Fruit fly (Drosophila melanogaster) whole organism, embryonic: Measurements from ENCODE around the gene CG33060.
A peak's percentile ranks its signal among the peaks of the same experiment; 100 is the strongest.

Source experiments
- CG1792 ChIP-seq: fragments of 200-800 bp; sonication (Bioruptor generic); optimal IDR thresholded peaks from 2 replicates; lab custom pipeline; 2016; ENCODE audit warnings: missing biosample characterization, missing genetic modification characterization
- CG32532 ChIP-seq: fragments of 200-800 bp; sonication (Bioruptor generic); IDR thresholded peaks from 2 replicates; pipeline ENCODE4 v1.3.6; 2022; ENCODE audit warnings: missing biosample characterization, missing genetic modification characterization
- CG34224 ChIP-seq: fragments of 200-800 bp; sonication (Bioruptor generic); IDR thresholded peaks from 3 replicates; pipeline ENCODE4 v1.3.6; 2022; ENCODE audit warnings: missing biosample characterization, missing genetic modification characterization; ENCODE audit not compliant: partially characterized antibody
- Chrac-16 ChIP-seq: fragments of 200-800 bp; sonication (Bioruptor generic); optimal IDR thresholded peaks from 3 replicates; lab custom pipeline; 2016; ENCODE audit warnings: missing biosample characterization, missing genetic modification characterization
- HLH4C ChIP-seq: fragments of 200-800 bp; sonication (Bioruptor generic); IDR thresholded peaks from 3 replicates; pipeline ENCODE4 v1.3.6; 2022; ENCODE audit warnings: missing biosample characterization, missing genetic modification characterization; ENCODE audit not compliant: partially characterized antibody
- croc ChIP-seq: fragments of 200-800 bp; sonication (Bioruptor generic); conservative IDR thresholded peaks from 3 replicates; pipeline ENCODE4 v1.3.6; 2022; ENCODE audit warnings: missing biosample characterization, missing genetic modification characterization
- pan ChIP-seq, 4 experiments: fragments of >200 bp in 3 of 4; fragments of 200-800 bp in 1 of 4; sonication (Bioruptor generic) in 1 of 4; optimal IDR thresholded peaks in 3 of 4; IDR thresholded peaks in 1 of 4; 2 replicates each; pipeline versions ENCODE4 v1.3.6 to Lab custom; 2017 to 2022; ENCODE audit warnings: missing biosample characterization in 2 of 4, missing genetic modification characterization in 2 of 4, mixed read lengths in 1 of 4

DNA sequence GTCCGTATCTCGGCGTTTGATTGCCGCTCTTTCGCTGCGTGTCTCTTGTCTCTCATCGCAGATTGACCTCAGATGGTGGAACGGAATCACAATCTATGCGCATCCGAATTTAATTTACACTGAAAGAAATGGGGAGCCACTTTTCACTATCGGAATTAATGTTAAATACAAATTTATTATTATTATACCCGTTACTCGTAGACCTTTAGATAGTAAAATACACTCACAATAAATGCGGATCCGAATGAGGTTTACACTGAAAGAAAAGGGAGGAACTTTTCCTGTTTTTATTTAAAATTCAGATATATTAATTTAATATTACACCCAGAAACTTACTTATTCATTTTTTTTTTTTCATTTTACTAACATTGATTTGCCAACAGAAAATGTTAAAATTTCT is 41.8 kb upstream of the CG33060 start:
- TF ChIP-seq pan (optimal IDR thresholded peaks at IDR 0.05; lab: Kevin White, UChicago) (no peak), pan (GFP tag; optimal IDR thresholded peaks at IDR 0.05 in 1 of 2, IDR thresholded peaks at IDR 0.05 in 1 of 2) (peak in 1 of 2 experiments; percentile 37), CG1792 (GFP tag; lab: Kevin White, UChicago) (no peak), croc (no peak), CG34224 (GFP tag; lab: Robert Waterston, UW) (no peak), HLH4C (GFP tag; lab: Robert Waterston, UW) (no peak), Chrac-16 (peak; percentile 9), CG32532 (no peak)
